Fruit fly (Drosophila melanogaster) whole organism, embryonic: ENCODE results near the gene CheA29a.

ENCODE experiments used
- Bdp1 ChIP-seq: fragments of 200-800 bp; sonication (Bioruptor generic); optimal IDR thresholded peaks from 3 replicates; lab custom pipeline; 2016; ENCODE audit warnings: missing biosample characterization, missing genetic modification characterization
- CG1024 ChIP-seq: fragments of 200-800 bp; sonication (Bioruptor generic); IDR thresholded peaks from 2 replicates; pipeline ENCODE4 v1.3.6; 2022; ENCODE audit warnings: missing biosample characterization, missing genetic modification characterization
- CG1233 ChIP-seq: fragments of 200-800 bp; sonication (Bioruptor generic); optimal IDR thresholded peaks from 4 replicates; lab custom pipeline; 2018; ENCODE audit warnings: missing biosample characterization, mild to moderate bottlenecking, missing genetic modification characterization
- CG12769 ChIP-seq: fragments of 200-800 bp; sonication (Bioruptor generic); optimal IDR thresholded peaks from 2 replicates; lab custom pipeline; 2019; ENCODE audit warnings: missing biosample characterization, mild to moderate bottlenecking, missing genetic modification characterization, moderate library complexity
- CG13424 ChIP-seq: fragments of 200-800 bp; sonication (Bioruptor generic); optimal IDR thresholded peaks from 2 replicates; lab custom pipeline; 2019; ENCODE audit warnings: missing biosample characterization, mild to moderate bottlenecking, missing genetic modification characterization, moderate library complexity
- CG1603 ChIP-seq: fragments of 200-800 bp; sonication (Bioruptor generic); optimal IDR thresholded peaks from 2 replicates; lab custom pipeline; 2019; ENCODE audit warnings: missing biosample characterization, mild to moderate bottlenecking, missing genetic modification characterization, moderate library complexity
- CG17829 ChIP-seq: fragments of 200-800 bp; optimal IDR thresholded peaks from 2 replicates; lab custom pipeline; 2019; ENCODE audit warnings: missing biosample characterization, mild to moderate bottlenecking, missing genetic modification characterization, moderate library complexity
- CG18262 ChIP-seq: fragments of 200-800 bp; optimal IDR thresholded peaks from 3 replicates; lab custom pipeline; 2019; ENCODE audit warnings: missing biosample characterization, mild to moderate bottlenecking, missing genetic modification characterization, moderate library complexity
- CG2120 ChIP-seq: fragments of 200-800 bp; sonication (Bioruptor generic); optimal IDR thresholded peaks from 3 replicates; lab custom pipeline; 2016; ENCODE audit warnings: missing biosample characterization, missing genetic modification characterization
- CG31365 ChIP-seq: fragments of 200-800 bp; sonication (Bioruptor generic); optimal IDR thresholded peaks from 2 replicates; lab custom pipeline; 2018; ENCODE audit warnings: missing biosample characterization, mild to moderate bottlenecking, missing genetic modification characterization
- CG3407 ChIP-seq: fragments of 200-800 bp; sonication (Bioruptor generic); optimal IDR thresholded peaks from 2 replicates; lab custom pipeline; 2018; ENCODE audit warnings: missing biosample characterization, mild to moderate bottlenecking, missing genetic modification characterization
- CG34224 ChIP-seq: fragments of 200-800 bp; sonication (Bioruptor generic); IDR thresholded peaks from 3 replicates; pipeline ENCODE4 v1.3.6; 2022; ENCODE audit warnings: missing biosample characterization, missing genetic modification characterization; ENCODE audit not compliant: partially characterized antibody
- CG34376 ChIP-seq: fragments of 200-800 bp; sonication (Bioruptor generic); optimal IDR thresholded peaks from 2 replicates; lab custom pipeline; 2018; ENCODE audit warnings: missing biosample characterization, mild to moderate bottlenecking, missing genetic modification characterization
- CG3838 ChIP-seq: fragments of 200-800 bp; sonication (Bioruptor generic); optimal IDR thresholded peaks from 3 replicates; lab custom pipeline; 2016; ENCODE audit warnings: missing biosample characterization, missing genetic modification characterization
- CG3847 ChIP-seq: fragments of 200-800 bp; sonication (Bioruptor generic); IDR thresholded peaks from 2 replicates; pipeline ENCODE4 v1.3.6; 2022; ENCODE audit warnings: missing biosample characterization, missing genetic modification characterization
- CG3995 ChIP-seq: fragments of 200-800 bp; sonication (Bioruptor generic); optimal IDR thresholded peaks from 3 replicates; lab custom pipeline; 2016; ENCODE audit warnings: missing biosample characterization, missing genetic modification characterization
- CG4820 ChIP-seq: fragments of 200-800 bp; sonication (Bioruptor generic); optimal IDR thresholded peaks from 3 replicates; lab custom pipeline; 2016; ENCODE audit warnings: missing biosample characterization, missing genetic modification characterization
- CG4854 ChIP-seq: fragments of 200-800 bp; sonication (Bioruptor generic); optimal IDR thresholded peaks from 2 replicates; lab custom pipeline; 2016; ENCODE audit warnings: missing biosample characterization, missing genetic modification characterization, inconsistent platforms
- CG6175 ChIP-seq: fragments of 200-800 bp; sonication (Bioruptor generic); IDR thresholded peaks from 3 replicates; pipeline ENCODE4 v1.3.6; 2022; ENCODE audit warnings: missing biosample characterization, missing genetic modification characterization
- CG6683 ChIP-seq: fragments of 200-800 bp; sonication (Bioruptor generic); optimal IDR thresholded peaks from 2 replicates; lab custom pipeline; 2017; ENCODE audit warnings: missing biosample characterization, mild to moderate bottlenecking, missing genetic modification characterization, missing genetic modification reagents
- Doc3 ChIP-seq: fragments of 200-800 bp; sonication (Bioruptor generic); IDR thresholded peaks from 3 replicates; pipeline ENCODE4 v1.3.6; 2022; ENCODE audit warnings: missing biosample characterization, missing genetic modification characterization; ENCODE audit not compliant: partially characterized antibody
- HmgZ ChIP-seq: fragments of 200-800 bp; sonication (Bioruptor generic); optimal IDR thresholded peaks from 2 replicates; lab custom pipeline; 2018; ENCODE audit warnings: missing biosample characterization, mild to moderate bottlenecking, missing genetic modification characterization
- Hmr ChIP-seq: fragments of 200-800 bp; sonication (Bioruptor generic); optimal IDR thresholded peaks from 3 replicates; lab custom pipeline; 2017; ENCODE audit warnings: mild to moderate bottlenecking, missing biosample characterization, missing genetic modification reagents, missing genetic modification characterization
- Scr ChIP-seq: fragments of 200-800 bp; sonication (Bioruptor generic); IDR thresholded peaks from 2 replicates; pipeline ENCODE4 v1.3.6; 2022; ENCODE audit warnings: missing biosample characterization, missing genetic modification characterization; ENCODE audit not compliant: partially characterized antibody
- Sox102F ChIP-seq: fragments of 200-800 bp; sonication (Bioruptor generic); optimal IDR thresholded peaks from 2 replicates; lab custom pipeline; 2018; ENCODE audit warnings: missing biosample characterization, mild to moderate bottlenecking, missing genetic modification characterization, moderate library complexity
- Sry-δ ChIP-seq: fragments of 200-800 bp; sonication (Bioruptor generic); optimal IDR thresholded peaks from 2 replicates; lab custom pipeline; 2016; ENCODE audit warnings: missing biosample characterization, missing genetic modification characterization
- Xbp1 ChIP-seq: fragments of 200-800 bp; sonication (Bioruptor generic); optimal IDR thresholded peaks from 3 replicates; lab custom pipeline; 2016; ENCODE audit warnings: missing biosample characterization, mild to moderate bottlenecking, missing genetic modification characterization
- YL-1 ChIP-seq: fragments of 200-800 bp; sonication (Bioruptor generic); optimal IDR thresholded peaks from 3 replicates; lab custom pipeline; 2017; ENCODE audit warnings: missing biosample characterization, mild to moderate bottlenecking, missing genetic modification characterization
- amos ChIP-seq: fragments of 200-800 bp; sonication (Bioruptor generic); IDR thresholded peaks from 2 replicates; pipeline ENCODE4 v1.3.6; 2022; ENCODE audit warnings: missing biosample characterization, missing genetic modification characterization; ENCODE audit not compliant: partially characterized antibody
- bcd ChIP-seq: fragments of 200-800 bp; sonication (Bioruptor generic); optimal IDR thresholded peaks from 2 replicates; lab custom pipeline; 2017; ENCODE audit warnings: missing biosample characterization, mild to moderate bottlenecking, missing genetic modification characterization
- chif ChIP-seq, 2 experiments: fragments of 200-800 bp; sonication (Bioruptor generic); optimal IDR thresholded peaks; 3 replicates each; lab custom pipeline; 2016; ENCODE audit warnings: missing biosample characterization in 2 of 2, missing genetic modification characterization in 2 of 2
- chm ChIP-seq: fragments of 200-800 bp; sonication (Bioruptor generic); IDR thresholded peaks from 2 replicates; pipeline ENCODE4 v1.3.6; 2022; ENCODE audit warnings: missing biosample characterization, missing genetic modification characterization
- chn ChIP-seq: fragments of 200-800 bp; sonication (Bioruptor generic); optimal IDR thresholded peaks from 2 replicates; lab custom pipeline; 2016; ENCODE audit warnings: missing biosample characterization, missing genetic modification characterization
- fu2 ChIP-seq: fragments of 200-800 bp; sonication (Bioruptor generic); optimal IDR thresholded peaks from 2 replicates; lab custom pipeline; 2016; ENCODE audit warnings: missing biosample characterization, missing genetic modification characterization
- hb ChIP-seq: fragments of 200-800 bp; sonication (Bioruptor generic); IDR thresholded peaks from 3 replicates; pipeline ENCODE4 v1.3.6; 2022; ENCODE audit warnings: missing biosample characterization, missing genetic modification characterization; ENCODE audit not compliant: partially characterized antibody
- hkb ChIP-seq, 2 experiments: fragments of 200-800 bp in 1 of 2; fragments of >200 bp in 1 of 2; sonication (Bioruptor generic) in 1 of 2; IDR thresholded peaks in 1 of 2; optimal IDR thresholded peaks in 1 of 2; 2 replicates each; pipeline versions ENCODE4 v1.3.6 to Lab custom; 2017 to 2022; ENCODE audit warnings: missing biosample characterization in 1 of 2, missing genetic modification characterization in 1 of 2
- knrl ChIP-seq: fragments of 200-800 bp; sonication (Bioruptor generic); IDR thresholded peaks from 3 replicates; pipeline ENCODE4 v1.3.6; 2022; ENCODE audit warnings: missing biosample characterization, missing genetic modification characterization; ENCODE audit not compliant: partially characterized antibody
- lilli ChIP-seq: fragments of 200-800 bp; sonication (Bioruptor generic); optimal IDR thresholded peaks from 3 replicates; lab custom pipeline; 2016; ENCODE audit warnings: missing biosample characterization, missing genetic modification characterization
- mld ChIP-seq: fragments of 200-800 bp; sonication (Bioruptor generic); IDR thresholded peaks from 3 replicates; pipeline ENCODE4 v1.3.6; 2022; ENCODE audit warnings: missing biosample characterization, missing genetic modification characterization; ENCODE audit not compliant: partially characterized antibody
- nmo ChIP-seq: fragments of 200-800 bp; sonication (Bioruptor generic); optimal IDR thresholded peaks from 2 replicates; lab custom pipeline; 2018; ENCODE audit warnings: missing biosample characterization, mild to moderate bottlenecking, missing genetic modification characterization, moderate library complexity
- p53 ChIP-seq: fragments of 200-800 bp; sonication (Bioruptor generic); optimal IDR thresholded peaks from 2 replicates; lab custom pipeline; 2016; ENCODE audit warnings: missing biosample characterization, missing genetic modification characterization
- sob ChIP-seq: fragments of 200-800 bp; sonication (Bioruptor generic); IDR thresholded peaks from 2 replicates; pipeline ENCODE4 v1.3.6; 2022; ENCODE audit warnings: missing biosample characterization, missing genetic modification characterization
- sug ChIP-seq: fragments of 200-800 bp; optimal IDR thresholded peaks from 2 replicates; lab custom pipeline; 2019; ENCODE audit warnings: missing biosample characterization, mild to moderate bottlenecking, missing genetic modification characterization, moderate library complexity
- vnd ChIP-seq: fragments of 200-800 bp; sonication (Bioruptor generic); IDR thresholded peaks from 3 replicates; pipeline ENCODE4 v1.3.6; 2022; ENCODE audit warnings: missing biosample characterization, missing genetic modification characterization; ENCODE audit not compliant: partially characterized antibody
- vvl ChIP-seq: fragments of 200-800 bp; sonication (Bioruptor generic); IDR thresholded peaks from 2 replicates; pipeline ENCODE4 v1.3.6; 2022; ENCODE audit warnings: missing biosample characterization, missing genetic modification characterization
- zen ChIP-seq: fragments of 200-800 bp; sonication (Bioruptor generic); optimal IDR thresholded peaks from 3 replicates; lab custom pipeline; 2018; ENCODE audit warnings: missing biosample characterization, mild to moderate bottlenecking, missing genetic modification characterization, moderate library complexity
- zfh1 ChIP-seq: fragments of 200-800 bp; sonication (Bioruptor generic); IDR thresholded peaks from 3 replicates; pipeline ENCODE4 v1.3.6; 2022; ENCODE audit warnings: missing biosample characterization, missing genetic modification characterization

The CheA29a gene

dm6 chr2L:8485562-8485961 lies 8.4 kb downstream of the CheA29a start (continued):
- TF ChIP-seq mld (GFP tag; lab: Robert Waterston, UW) (peak; percentile 67; the same call in 2 of the 3 replicates), hkb (optimal IDR thresholded peaks at IDR 0.05; lab: Kevin White, UChicago) (no peak), hkb (GFP tag; IDR thresholded peaks at IDR 0.05; lab: Robert Waterston, UW) (no peak), CG18262 (tag; lab: Kevin White, UChicago) (no peak), HmgZ (tag; lab: Kevin White, UChicago) (peak; percentile 50), knrl (peak; percentile 34; the same call in 1 of the 3 replicates), hb (0 out of 3 replicates have a peak, but pooled peaks have one; percentile 39), chm (GFP tag; lab: Robert Waterston, UW) (0 out of 2 replicates have a peak, but pooled peaks have one; percentile 15), Scr (peak; percentile 56), amos (GFP tag; lab: Robert Waterston, UW) (peak; percentile 63), vnd (GFP tag; lab: Robert Waterston, UW) (peak; percentile 37; the same call in 1 of the 3 replicates), zfh1 (GFP tag; lab: Robert Waterston, UW) (peak; percentile 29; the same call in 1 of the 3 replicates), Doc3 (GFP tag; lab: Robert Waterston, UW) (peak; percentile 22; the same call in 1 of the 3 replicates), CG34224 (GFP tag; lab: Robert Waterston, UW) (peak; percentile 57; the same call in 2 of the 3 replicates), CG34376 (GFP tag; lab: Kevin White, UChicago) (peak; percentile 29)

dm6 chr2L:8488735-8489134 lies 11.6 kb downstream of the CheA29a start, which contains the start of gene CG13088:
TSS of gene CG13088 (plus strand) at chr2L:8488981.
- no peak for TF ChIP-seq CG6175
- no peak for TF ChIP-seq CG6683 (GFP tag; lab: Kevin White, UChicago)
- peak; percentile 83 for TF ChIP-seq CG1603 (tag; lab: Kevin White, UChicago)
- peak; percentile 3 for TF ChIP-seq Sox102F
- peak; percentile 46 for TF ChIP-seq Xbp1 (GFP tag; lab: Kevin White, UChicago)
- peak; percentile 17; the same call in 1 of the 2 replicates for TF ChIP-seq amos (GFP tag; lab: Robert Waterston, UW)
- TF ChIP-seq CG3995 (GFP tag; lab: Kevin White, UChicago) = peak; percentile 87
- TF ChIP-seq zen = peak; percentile 36
- TF ChIP-seq sug (tag; lab: Kevin White, UChicago) = peak; percentile 28
- TF ChIP-seq CG1233 (GFP tag; lab: Kevin White, UChicago) = peak; percentile 9
- peak; percentile 3 for TF ChIP-seq YL-1 (GFP tag; lab: Kevin White, UChicago)
- peak; percentile 6 for TF ChIP-seq lilli
- peak; percentile 14 to 17 for TF ChIP-seq chif (GFP tag; optimal IDR thresholded peaks at IDR 0.05; lab: Kevin White, UChicago)
- peak; percentile 36 for TF ChIP-seq CG17829 (tag; lab: Kevin White, UChicago)
- no peak for TF ChIP-seq CG12769 (tag; lab: Kevin White, UChicago)
- peak; percentile 41; the same call in 1 of the 3 replicates for TF ChIP-seq zfh1 (GFP tag; lab: Robert Waterston, UW)
- peak; percentile 41 for TF ChIP-seq nmo (GFP tag; lab: Kevin White, UChicago)
- peak; percentile 77 for TF ChIP-seq Bdp1 (GFP tag; lab: Kevin White, UChicago)
- TF ChIP-seq bcd (GFP tag; lab: Kevin White, UChicago) = peak; percentile 18
- TF ChIP-seq fu2 (GFP tag; lab: Kevin White, UChicago) = peak; percentile 38
- peak; percentile 23 for TF ChIP-seq chn (GFP tag; lab: Kevin White, UChicago)
- TF ChIP-seq sob (GFP tag; lab: Robert Waterston, UW) = peak; percentile 68
- peak; percentile 69 for TF ChIP-seq CG2120 (GFP tag; lab: Kevin White, UChicago)
- TF ChIP-seq Hmr (GFP tag; lab: Kevin White, UChicago) = peak; percentile 45
- TF ChIP-seq CG3847 = peak; percentile 67
- TF ChIP-seq p53 (GFP tag; lab: Kevin White, UChicago) = no peak
- TF ChIP-seq vvl (GFP tag; lab: Robert Waterston, UW) = peak; percentile 75
- peak; percentile 99 for TF ChIP-seq CG31365 (tag; lab: Kevin White, UChicago)
- TF ChIP-seq CG4854 (GFP tag; lab: Kevin White, UChicago) = peak; percentile 20
- peak; percentile 47 for TF ChIP-seq Sry-δ (GFP tag; lab: Kevin White, UChicago)
- TF ChIP-seq CG3838 = peak; percentile 29
- TF ChIP-seq CG1024 (GFP tag; lab: Robert Waterston, UW) = no peak
- TF ChIP-seq CG3407 = peak; percentile 12
- TF ChIP-seq CG13424 = no peak
- TF ChIP-seq CG4820 = peak; percentile 12
